Fruit fly (Drosophila melanogaster): Measurements from ENCODE around the gene Arts.

The Arts gene

dm6 chr3L:16657014-16657413 lies 54.4 kb downstream of the Arts start (continued):
- TF ChIP-seq mld (GFP tag; IDR thresholded peaks at IDR 0.05; ENCODE audit: partially characterized antibody) (no peak), NFAT (GFP tag; IDR thresholded peaks at IDR 0.05) (no peak), ab (GFP tag; optimal IDR thresholded peaks at IDR 0.05) (no peak), Ravus (GFP tag; IDR thresholded peaks at IDR 0.05) (no peak), Gsc (GFP tag; IDR thresholded peaks at IDR 0.05) (no peak), Six4 (GFP tag; optimal IDR thresholded peaks at IDR 0.05) (no peak), CG4730 (GFP tag; IDR thresholded peaks at IDR 0.05) (no peak), Ssrp (tag; optimal IDR thresholded peaks at IDR 0.05) (peak; percentile 36), vvl (GFP tag; IDR thresholded peaks at IDR 0.05) (no peak), CG1792 (GFP tag; optimal IDR thresholded peaks at IDR 0.05) (no peak), hkb (optimal IDR thresholded peaks at IDR 0.05) (no peak), hkb (GFP tag; IDR thresholded peaks at IDR 0.05) (0 out of 2 replicates have a peak, but pooled peaks have one; percentile 10), CG8359 (GFP tag; optimal IDR thresholded peaks at IDR 0.05; ENCODE audit: borderline replicate concordance) (no peak), lab (GFP tag; optimal IDR thresholded peaks at IDR 0.05) (peak; percentile 48), CTCF (GFP tag; optimal IDR thresholded peaks at IDR 0.05) (no peak), Dfd (GFP tag; optimal IDR thresholded peaks at IDR 0.05) (no peak), CG17612 (GFP tag; IDR thresholded peaks at IDR 0.05) (no peak), nau (GFP tag; optimal IDR thresholded peaks at IDR 0.05) (peak; percentile 50), PHDP (tag; optimal IDR thresholded peaks at IDR 0.05) (peak; percentile 18), Atf-2 (GFP tag; optimal IDR thresholded peaks at IDR 0.05) (no peak), CG4820 (GFP tag; optimal IDR thresholded peaks at IDR 0.05) (no peak), pita (GFP tag; optimal IDR thresholded peaks at IDR 0.05) (no peak), gcm (GFP tag; optimal IDR thresholded peaks at IDR 0.05) (no peak), dmrt99B (tag; optimal IDR thresholded peaks at IDR 0.05) (peak; percentile 58), CG3163 (GFP tag; optimal IDR thresholded peaks at IDR 0.05) (no peak), cad (GFP tag; optimal IDR thresholded peaks at IDR 0.05) (no peak), CG6254 (GFP tag; optimal IDR thresholded peaks at IDR 0.05) (no peak), ash1 (GFP tag; optimal IDR thresholded peaks at IDR 0.05) (no peak), CG12659 (GFP tag; optimal IDR thresholded peaks at IDR 0.05) (peak; percentile 15), shn (GFP tag; optimal IDR thresholded peaks at IDR 0.05) (no peak), CG32767 (GFP tag; IDR thresholded peaks at IDR 0.05) (no peak), sd (tag; optimal IDR thresholded peaks at IDR 0.05) (peak; percentile 15), CG15269 (tag; optimal IDR thresholded peaks at IDR 0.05) (peak; percentile 21), NC2α (GFP tag; optimal IDR thresholded peaks at IDR 0.05) (no peak), HHEX (GFP tag; optimal IDR thresholded peaks at IDR 0.05) (peak; percentile 25), CG7372 (GFP tag; IDR thresholded peaks at IDR 0.05) (no peak), CG13296 (GFP tag; optimal IDR thresholded peaks at IDR 0.05) (peak; percentile 31), CG31365 (tag; optimal IDR thresholded peaks at IDR 0.05) (no peak), sug (tag; optimal IDR thresholded peaks at IDR 0.05) (no peak), CG30403 (GFP tag; optimal IDR thresholded peaks at IDR 0.05) (peak; percentile 32), Lpt (GFP tag; optimal IDR thresholded peaks at IDR 0.05) (no peak), CG2199 (GFP tag; IDR thresholded peaks at IDR 0.05) (no peak), TFAM (GFP tag; optimal IDR thresholded peaks at IDR 0.05) (no peak), Tbp (GFP tag; optimal IDR thresholded peaks at IDR 0.05) (no peak), jumu (GFP tag; optimal IDR thresholded peaks at IDR 0.05) (no peak), Hr39 (optimal IDR thresholded peaks at IDR 0.05) (no peak), Vsx1 (GFP tag; optimal IDR thresholded peaks at IDR 0.05) (no peak), CG17912 (GFP tag; optimal IDR thresholded peaks at IDR 0.05) (no peak), mirr (GFP tag; optimal IDR thresholded peaks at IDR 0.05) (no peak), CG17829 (tag; optimal IDR thresholded peaks at IDR 0.05) (no peak), luna (GFP tag; optimal IDR thresholded peaks at IDR 0.05) (no peak), CG17361 (GFP tag; IDR thresholded peaks at IDR 0.05) (peak; percentile 53; the same call in 2 of the 3 replicates), CG11247 (GFP tag; IDR thresholded peaks at IDR 0.05) (no peak)

All from whole organism, embryonic.